Worm (Caenorhabditis elegans): ENCODE data around the gene mrg-1.

Gene mrg-1

DNA sequence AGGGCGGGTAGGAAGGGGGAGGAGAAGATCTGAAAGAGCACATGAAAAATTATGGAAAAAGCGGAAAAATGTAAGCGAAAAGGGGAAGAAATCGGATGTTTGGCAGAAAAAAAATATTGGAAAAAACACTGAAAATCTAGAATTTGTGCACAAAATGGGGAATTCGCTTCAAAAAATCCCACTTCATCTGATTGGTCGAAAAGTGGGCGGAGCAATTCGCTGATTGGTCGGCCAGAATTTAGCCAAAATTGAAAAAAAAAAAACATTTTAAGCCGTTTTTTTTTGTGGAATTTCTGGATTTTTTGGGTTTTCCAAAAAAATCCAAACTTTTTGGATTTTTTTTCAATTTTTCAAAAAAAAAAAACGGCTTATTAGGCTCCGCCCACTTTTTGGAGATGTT lies 46.4 kb upstream of the mrg-1 start:
- no peak for TF ChIP-seq sma-9 (GFP tag; optimal IDR thresholded peaks at IDR 0.05)
- no peak for TF ChIP-seq sma-9 (tag; optimal IDR thresholded peaks at IDR 0.05)
- no peak for TF ChIP-seq unc-39 (tag; optimal IDR thresholded peaks at IDR 0.05)

DNA sequence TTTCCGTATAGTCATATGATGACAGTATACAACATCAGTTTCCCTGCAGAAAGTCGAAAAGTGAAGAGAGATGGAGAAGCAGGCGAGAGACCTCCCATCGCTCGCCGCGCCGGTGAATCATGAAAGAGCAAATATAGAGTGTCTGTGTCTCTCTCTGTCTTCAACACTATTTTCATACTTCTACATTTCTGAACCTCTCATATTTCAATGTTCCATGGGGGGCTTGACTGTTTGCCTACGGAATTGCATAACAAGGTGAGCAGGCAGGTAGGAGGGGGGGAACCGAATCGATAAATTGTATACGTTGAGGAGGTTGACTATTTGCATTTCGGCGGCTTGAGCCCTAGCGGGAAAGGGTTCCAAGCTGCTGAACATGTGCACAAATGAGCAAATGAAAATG lies 45.4 kb upstream of the mrg-1 start:
- TF ChIP-seq fos-1 (tag; optimal IDR thresholded peaks at IDR 0.05) (peak; percentile 95), gmeb-1 (tag; optimal IDR thresholded peaks at IDR 0.05) (peak; percentile 15), F13H6.1 (tag; optimal IDR thresholded peaks at IDR 0.05) (peak; percentile 63), nhr-129 (tag; optimal IDR thresholded peaks at IDR 0.05) (peak; percentile 59), ztf-11 (tag; optimal IDR thresholded peaks at IDR 0.05) (no peak)

DNA sequence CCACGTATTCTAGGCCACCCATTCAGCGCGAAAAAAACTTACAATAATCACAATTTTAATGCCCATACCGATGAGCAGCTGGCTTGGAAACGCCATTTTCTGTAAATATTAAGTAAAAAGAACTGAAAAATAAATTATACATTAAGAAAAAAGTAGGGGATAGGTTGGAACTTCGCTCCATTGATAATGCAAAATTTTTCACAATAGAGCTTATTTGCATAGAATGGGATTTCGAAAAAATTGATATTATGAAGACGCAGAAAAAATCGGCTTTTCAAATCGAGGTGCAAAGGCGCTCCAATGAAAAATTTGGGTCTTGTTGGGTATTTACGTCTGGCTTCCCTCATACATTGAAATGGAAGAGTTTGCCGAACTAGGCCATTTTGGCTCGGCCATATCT lies 44.1 kb upstream of the mrg-1 start, which contains the start of gene Y37D8A.16:
Gene Y37D8A.16 (minus strand): TSS at position 101 of the 400 bp plus-strand sequence.
- no peak for TF ChIP-seq nhr-21 (tag; optimal IDR thresholded peaks at IDR 0.05)
- TF ChIP-seq ztf-1 (GFP tag; conservative IDR thresholded peaks at IDR 0.05), result no peak
- TF ChIP-seq nhr-6 (tag; optimal IDR thresholded peaks at IDR 0.05), result no peak
- no peak for TF ChIP-seq nhr-77 (tag; optimal IDR thresholded peaks at IDR 0.05)
- no peak for TF ChIP-seq nhr-11 (tag; optimal IDR thresholded peaks at IDR 0.05)
- TF ChIP-seq alr-1 (tag; optimal IDR thresholded peaks at IDR 0.05), result no peak
- TF ChIP-seq ceh-16 (tag; optimal IDR thresholded peaks at IDR 0.05), result no peak
- no peak for TF ChIP-seq mab-5 (tag; optimal IDR thresholded peaks at IDR 0.05)
- no peak for TF ChIP-seq lin-39 (tag; optimal IDR thresholded peaks at IDR 0.05)
- no peak for TF ChIP-seq zag-1 (tag; optimal IDR thresholded peaks at IDR 0.05)
- TF ChIP-seq R02D3.7 (tag; optimal IDR thresholded peaks at IDR 0.05), result no peak
- no peak for TF ChIP-seq ztf-4 (tag; optimal IDR thresholded peaks at IDR 0.05)
- TF ChIP-seq blmp-1 (tag; optimal IDR thresholded peaks at IDR 0.05; ENCODE audit: insufficient read depth), result no peak
- TF ChIP-seq ztf-11 (tag; optimal IDR thresholded peaks at IDR 0.05), result no peak
- no peak for TF ChIP-seq dmd-4 (tag; optimal IDR thresholded peaks at IDR 0.05)
- no peak for TF ChIP-seq ceh-82 (tag; optimal IDR thresholded peaks at IDR 0.05)
- no peak for TF ChIP-seq mbf-1 (tag; optimal IDR thresholded peaks at IDR 0.05)

DNA sequence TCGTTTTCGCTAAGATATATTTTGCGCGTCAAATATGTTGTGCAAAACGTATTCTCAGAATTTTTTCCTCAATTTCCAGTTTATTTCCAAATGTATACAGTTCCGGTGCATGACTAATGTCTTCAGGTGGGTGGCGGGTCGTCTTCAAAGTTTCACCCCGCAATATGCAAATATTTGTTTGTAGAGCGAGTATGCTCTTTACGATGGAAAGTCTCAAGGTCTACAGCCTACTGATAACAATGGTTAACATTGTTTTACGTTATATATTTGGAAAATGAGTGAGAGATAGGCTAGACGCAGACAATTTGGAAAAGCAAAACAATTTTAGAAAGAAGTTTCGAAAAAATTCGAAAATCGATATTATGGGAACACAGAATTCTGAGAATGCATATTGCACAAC lies 43.4 kb upstream of the mrg-1 start:
- TF ChIP-seq crh-2 (tag; optimal IDR thresholded peaks at IDR 0.05) (peak; percentile 2), fos-1 (tag; optimal IDR thresholded peaks at IDR 0.05) (peak; percentile 47), unc-62 (GFP tag; optimal IDR thresholded peaks at IDR 0.05) (no peak)

DNA sequence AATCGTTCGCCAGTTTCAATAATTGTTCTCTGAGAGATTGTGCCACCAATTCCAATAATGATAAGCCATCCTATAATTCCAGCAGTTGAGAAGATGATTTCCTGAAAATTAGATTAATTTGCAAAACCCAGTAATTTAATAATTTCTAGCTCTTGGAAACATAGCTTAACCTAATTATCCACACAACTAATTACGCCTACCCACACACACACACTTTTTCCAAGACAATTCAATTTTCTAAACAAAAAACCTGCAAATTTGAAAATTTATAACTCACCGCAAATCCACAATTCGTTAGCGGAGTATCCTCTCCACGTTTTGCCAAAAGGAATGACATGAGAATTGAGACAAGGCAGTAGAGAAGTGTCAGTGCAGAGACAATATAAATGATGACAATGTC lies 42.0 kb upstream of the mrg-1 start:
- no peak for TF ChIP-seq elt-1 (tag; optimal IDR thresholded peaks at IDR 0.05)
- TF ChIP-seq ama-1 (optimal IDR thresholded peaks at IDR 0.05), result no peak
- no peak for TF ChIP-seq dmd-4 (tag; optimal IDR thresholded peaks at IDR 0.05)
- TF ChIP-seq R02D3.7 (tag; optimal IDR thresholded peaks at IDR 0.05), result no peak
- no peak for TF ChIP-seq unc-62 (GFP tag; optimal IDR thresholded peaks at IDR 0.05)
- no peak for TF ChIP-seq unc-55 (GFP tag; optimal IDR thresholded peaks at IDR 0.05)
- no peak for TF ChIP-seq ztf-11 (tag; optimal IDR thresholded peaks at IDR 0.05)
- TF ChIP-seq nhr-77 (tag; optimal IDR thresholded peaks at IDR 0.05), result no peak
- no peak for TF ChIP-seq nhr-23 (tag; optimal IDR thresholded peaks at IDR 0.05)
- TF ChIP-seq elt-3 (tag; optimal IDR thresholded peaks at IDR 0.05), result no peak
- TF ChIP-seq skn-1 (tag; optimal IDR thresholded peaks at IDR 0.05), result no peak
- no peak for TF ChIP-seq zag-1 (tag; optimal IDR thresholded peaks at IDR 0.05)
- no peak for TF ChIP-seq blmp-1 (tag; optimal IDR thresholded peaks at IDR 0.05; ENCODE audit: insufficient read depth)
- no peak for TF ChIP-seq C34F6.9 (tag; optimal IDR thresholded peaks at IDR 0.05)
- no peak for TF ChIP-seq unc-39 (tag; optimal IDR thresholded peaks at IDR 0.05)
- TF ChIP-seq mbf-1 (tag; optimal IDR thresholded peaks at IDR 0.05), result no peak
- TF ChIP-seq nhr-10 (tag; optimal IDR thresholded peaks at IDR 0.05), result no peak
- no peak for TF ChIP-seq lsy-2 (tag; optimal IDR thresholded peaks at IDR 0.05)

DNA sequence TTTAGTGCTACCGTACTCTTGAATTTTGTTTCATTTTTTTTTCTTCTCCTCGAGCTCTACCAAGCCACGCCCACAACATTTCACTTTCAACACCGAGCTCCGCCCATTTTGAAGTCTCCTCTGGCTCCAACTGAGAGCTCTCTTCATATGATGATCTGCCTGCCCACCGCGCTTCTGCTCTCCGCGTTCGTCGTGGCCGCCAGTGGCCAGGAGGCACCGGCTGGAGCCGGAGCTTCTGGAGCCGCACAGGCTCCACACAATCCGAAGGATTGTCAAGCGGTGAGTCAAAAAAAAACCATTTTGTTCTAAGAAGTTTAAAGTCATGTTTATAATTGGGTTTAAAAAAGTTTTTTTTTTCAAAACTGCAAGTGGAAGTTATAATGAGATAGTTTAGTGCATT lies 35.9 kb upstream of the mrg-1 start, which contains the start of gene flp-14:
Gene flp-14 (plus strand): TSS at position 146 of the 400 bp plus-strand sequence.
- TF ChIP-seq lin-39 (tag; optimal IDR thresholded peaks at IDR 0.05), result no peak
- no peak for TF ChIP-seq peb-1 (tag; optimal IDR thresholded peaks at IDR 0.05)
- TF ChIP-seq R02D3.7 (tag; optimal IDR thresholded peaks at IDR 0.05), result no peak
- TF ChIP-seq lin-11 (tag; optimal IDR thresholded peaks at IDR 0.05), result no peak
- TF ChIP-seq unc-62 (GFP tag; optimal IDR thresholded peaks at IDR 0.05), result no peak
- no peak for TF ChIP-seq ztf-1 (GFP tag; conservative IDR thresholded peaks at IDR 0.05)
- TF ChIP-seq Y55F3AM.14 (GFP tag; optimal IDR thresholded peaks at IDR 0.05), result no peak
- TF ChIP-seq lsy-2 (tag; optimal IDR thresholded peaks at IDR 0.05), result no peak
- TF ChIP-seq nhr-6 (tag; optimal IDR thresholded peaks at IDR 0.05), result no peak
